Fruit fly (Drosophila melanogaster) whole organism: ENCODE data around the gene CG14803.
A peak's percentile ranks its signal among the peaks of the same experiment; 100 is the strongest.

Experiments used
- CG8478 ChIP-seq: fragments of >200 bp; optimal IDR thresholded peaks from 2 replicates; lab custom pipeline; 2018; ENCODE audit warnings: inconsistent platforms
- Dll ChIP-seq: fragments of >200 bp; optimal IDR thresholded peaks from 2 replicates; lab custom pipeline; 2017
- EcR ChIP-seq, 2 experiments: fragments of >200 bp; optimal IDR thresholded peaks; 2 replicates each; lab custom pipeline; 2017; ENCODE audit warnings: missing biosample characterization in 2 of 2, missing genetic modification characterization in 2 of 2, missing genetic modification reagents in 2 of 2
- pan ChIP-seq: fragments of >200 bp; optimal IDR thresholded peaks from 2 replicates; lab custom pipeline; 2017
- psq ChIP-seq: fragments of >200 bp; optimal IDR thresholded peaks from 2 replicates; lab custom pipeline; 2017
- usp ChIP-seq: fragments of >200 bp; optimal IDR thresholded peaks from 2 replicates; lab custom pipeline; 2017; ENCODE audit warnings: missing biosample characterization, missing genetic modification characterization, mixed read lengths

Gene CG14803

DNA sequence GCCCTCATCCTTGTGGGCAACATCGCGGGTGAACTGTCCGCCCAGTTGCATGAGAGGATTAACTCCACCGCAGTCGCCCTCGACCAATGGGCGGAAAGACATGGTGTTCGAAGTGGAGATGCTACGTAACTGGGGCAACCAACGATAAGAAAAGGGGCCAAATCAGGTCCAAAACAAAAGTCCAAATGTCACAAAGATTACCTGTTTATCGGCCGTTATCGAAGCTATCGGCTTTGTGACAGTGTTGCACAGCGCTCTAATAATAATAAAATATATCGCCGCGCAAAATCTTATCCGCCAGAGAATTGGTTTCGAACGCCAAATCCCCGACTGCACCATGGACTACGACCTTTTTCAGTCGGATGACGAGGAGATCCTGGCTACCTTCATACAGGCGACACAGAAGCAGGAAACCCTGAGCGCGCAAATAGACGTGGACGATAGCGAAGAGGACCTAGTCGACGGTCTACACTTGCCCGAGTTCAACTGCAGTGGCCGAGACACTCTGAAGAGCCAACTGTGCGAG is at the start of gene CG14803, which contains the start of gene Pex5:
TSS of gene CG14803 (plus strand) at position 285 of the 526 bp plus-strand sequence.
TSS of gene Pex5 (minus strand) at position 476 of the 526 bp plus-strand sequence.
- TF ChIP-seq pan (lab: Kevin White, UChicago) (no peak), psq (lab: Kevin White, UChicago) (no peak), CG8478 (lab: Kevin White, UChicago) (no peak), EcR (GFP tag; optimal IDR thresholded peaks at IDR 0.05; lab: Kevin White, UChicago) (no peak), Dll (no peak), usp (no peak)

DNA sequence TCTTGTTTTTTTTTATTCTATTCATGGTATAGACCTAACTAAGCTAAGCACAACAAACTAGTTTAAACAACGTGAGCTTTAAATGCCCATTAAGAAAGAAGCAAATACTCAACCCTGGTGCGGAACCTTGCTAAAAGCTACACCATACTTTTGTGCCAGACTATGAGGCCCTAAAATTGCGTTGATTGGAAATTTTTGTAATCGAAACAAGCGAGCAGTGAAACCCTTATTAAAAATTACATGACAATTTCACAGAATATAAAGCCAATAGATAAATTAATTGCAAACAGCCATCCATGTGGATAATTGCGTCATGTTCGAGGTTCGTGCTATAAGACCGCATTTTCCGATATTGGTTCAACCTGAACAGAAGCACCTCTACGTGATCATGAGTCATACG is 49.6 kb upstream of the CG14803 start:
- no peak for TF ChIP-seq pan (lab: Kevin White, UChicago)
- no peak for TF ChIP-seq EcR (GFP tag; optimal IDR thresholded peaks at IDR 0.05; lab: Kevin White, UChicago)
- TF ChIP-seq usp = no peak
- no peak for TF ChIP-seq CG8478 (lab: Kevin White, UChicago)
- no peak for TF ChIP-seq psq (lab: Kevin White, UChicago)
- TF ChIP-seq Dll = no peak

- TF ChIP-seq usp (no peak), EcR (GFP tag; optimal IDR thresholded peaks at IDR 0.05; lab: Kevin White, UChicago) (no peak), Dll (no peak), psq (lab: Kevin White, UChicago) (no peak), pan (lab: Kevin White, UChicago) (no peak), CG8478 (lab: Kevin White, UChicago) (no peak)
Measured at dm6 chrX:1820241-1820640, 48.4 kb upstream of the CG14803 start, which contains the start of gene CG14810. TSS of gene CG14810 (minus strand) at chrX:1820341.

- TF ChIP-seq usp (no peak), Dll (no peak), CG8478 (lab: Kevin White, UChicago) (no peak), psq (lab: Kevin White, UChicago) (no peak), EcR (GFP tag; optimal IDR thresholded peaks at IDR 0.05; lab: Kevin White, UChicago) (no peak), pan (lab: Kevin White, UChicago) (no peak)
Measured at dm6 chrX:1821039-1821438, 47.6 kb upstream of the CG14803 start.

DNA sequence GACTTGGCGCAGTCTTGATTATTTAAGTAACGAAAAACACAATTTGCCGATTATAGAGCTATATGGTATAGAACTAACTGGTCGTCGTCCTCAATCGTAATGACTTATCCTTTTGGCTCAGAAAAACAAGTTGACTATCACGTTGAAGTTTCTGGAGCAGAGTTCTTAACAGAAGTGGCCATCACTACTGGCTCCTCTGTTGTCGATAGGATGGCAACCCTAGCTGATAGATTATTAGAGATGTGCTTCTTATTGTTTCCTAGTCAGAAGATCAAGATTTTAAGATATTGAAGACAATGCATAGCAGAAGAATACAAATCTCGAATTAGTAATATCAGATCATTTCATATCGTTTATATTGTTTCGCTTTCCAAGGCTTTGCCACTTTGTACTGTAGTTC is 46.4 kb upstream of the CG14803 start, which contains the start of gene CG14811:
TSS of gene CG14811 (minus strand) at position 101 of the 400 bp plus-strand sequence.
- no peak for TF ChIP-seq CG8478 (lab: Kevin White, UChicago)
- TF ChIP-seq Dll = no peak
- no peak for TF ChIP-seq EcR (GFP tag; optimal IDR thresholded peaks at IDR 0.05; lab: Kevin White, UChicago)
- TF ChIP-seq pan (lab: Kevin White, UChicago) = no peak
- TF ChIP-seq psq (lab: Kevin White, UChicago) = no peak
- TF ChIP-seq usp = no peak

DNA sequence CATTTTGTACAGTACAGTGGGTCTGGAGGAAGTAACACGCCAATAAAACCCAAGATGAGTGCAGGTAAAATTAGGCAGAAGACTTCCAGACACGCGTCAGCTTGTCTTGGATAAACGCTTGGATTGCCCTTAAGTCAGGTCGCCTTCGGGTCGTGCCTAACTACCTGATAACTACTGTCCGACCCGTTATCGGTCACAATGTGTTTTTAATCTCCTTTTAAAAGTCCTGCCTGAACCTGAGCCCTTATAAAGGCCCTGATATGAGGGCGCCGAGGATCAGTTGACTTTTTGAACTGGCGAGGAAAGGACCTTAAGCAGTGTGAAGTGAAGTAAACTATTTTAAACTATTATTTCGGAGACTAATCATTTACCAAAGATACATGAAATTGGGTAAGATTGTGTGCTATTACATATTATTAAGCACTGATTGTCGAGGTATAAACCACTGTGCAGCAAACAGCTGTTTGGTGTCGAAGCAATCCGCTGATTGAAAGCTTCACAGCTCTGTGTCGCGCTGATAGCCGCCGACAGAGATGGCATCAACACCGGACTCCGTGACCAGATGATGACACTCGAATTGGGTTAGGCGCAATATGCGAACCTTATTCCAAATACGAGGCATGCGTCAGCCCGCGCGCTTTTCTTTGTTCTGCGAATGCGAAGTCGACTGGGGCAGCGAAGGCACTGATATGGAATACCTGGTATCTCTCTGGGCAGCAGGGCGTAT is 44.6 kb upstream of the CG14803 start:
- no peak for TF ChIP-seq pan (lab: Kevin White, UChicago)
- TF ChIP-seq EcR (GFP tag; optimal IDR thresholded peaks at IDR 0.05; lab: Kevin White, UChicago) = no peak
- TF ChIP-seq Dll = no peak
- no peak for TF ChIP-seq usp
- TF ChIP-seq CG8478 (lab: Kevin White, UChicago) = no peak
- no peak for TF ChIP-seq psq (lab: Kevin White, UChicago)

dm6 chrX:1824610-1824948 is 44.1 kb upstream of the CG14803 start:
- TF ChIP-seq pan (lab: Kevin White, UChicago) (peak; percentile 94), CG8478 (lab: Kevin White, UChicago) (no peak), EcR (GFP tag; optimal IDR thresholded peaks at IDR 0.05; lab: Kevin White, UChicago) (peak in 1 of 2 experiments; percentile 68)

- TF ChIP-seq psq (lab: Kevin White, UChicago) = no peak
- no peak for TF ChIP-seq pan (lab: Kevin White, UChicago)
- TF ChIP-seq EcR (GFP tag; optimal IDR thresholded peaks at IDR 0.05; lab: Kevin White, UChicago) = peak; percentile 63 to 72
Measured at dm6 chrX:1825912-1826862, 42.5 kb upstream of the CG14803 start.

DNA sequence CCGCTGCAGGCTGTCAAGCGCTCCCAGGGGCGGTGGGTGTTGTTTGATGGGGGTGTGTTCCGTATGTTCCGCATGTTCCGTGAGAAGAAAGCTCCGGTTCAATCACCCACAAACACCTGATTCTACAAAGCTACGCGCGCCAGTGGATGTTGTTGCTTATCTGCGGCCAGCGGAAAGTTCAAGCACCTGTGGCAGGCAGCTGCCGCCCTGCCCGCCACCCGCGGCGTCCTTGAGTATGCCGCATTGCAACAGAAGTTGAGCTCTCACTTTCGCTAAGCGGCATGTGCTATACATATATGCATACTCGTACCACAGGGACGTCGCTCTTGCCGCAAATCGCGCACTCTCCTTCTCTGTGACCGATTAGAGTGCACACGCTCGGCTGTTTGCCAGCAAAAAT is 40.6 kb upstream of the CG14803 start:
- TF ChIP-seq EcR (GFP tag; optimal IDR thresholded peaks at IDR 0.05; lab: Kevin White, UChicago) (peak; percentile 39), CG8478 (lab: Kevin White, UChicago) (no peak), usp (no peak)

- TF ChIP-seq EcR (GFP tag; optimal IDR thresholded peaks at IDR 0.05; lab: Kevin White, UChicago) (peak in 1 of 2 experiments; percentile 12), psq (lab: Kevin White, UChicago) (no peak), usp (no peak)
Measured at dm6 chrX:1830396-1831218, 38.1 kb upstream of the CG14803 start.

dm6 chrX:1831219-1831555 is 37.5 kb upstream of the CG14803 start:
- peak in 1 of 2 experiments; percentile 38 for TF ChIP-seq EcR (GFP tag; optimal IDR thresholded peaks at IDR 0.05; lab: Kevin White, UChicago)
- TF ChIP-seq usp = no peak
